Fruit fly (Drosophila melanogaster) whole organism: ENCODE measurements around the gene CG15570.

ENCODE experiments used
- CG8478 ChIP-seq: fragments of >200 bp; optimal IDR thresholded peaks from 2 replicates; lab custom pipeline; 2018; ENCODE audit warnings: inconsistent platforms
- Dll ChIP-seq: fragments of >200 bp; optimal IDR thresholded peaks from 2 replicates; lab custom pipeline; 2017
- EcR ChIP-seq, 2 experiments: fragments of >200 bp; optimal IDR thresholded peaks; 2 replicates each; lab custom pipeline; 2017; ENCODE audit warnings: missing biosample characterization in 2 of 2, missing genetic modification characterization in 2 of 2, missing genetic modification reagents in 2 of 2
- pan ChIP-seq: fragments of >200 bp; optimal IDR thresholded peaks from 2 replicates; lab custom pipeline; 2017
- psq ChIP-seq: fragments of >200 bp; optimal IDR thresholded peaks from 2 replicates; lab custom pipeline; 2017
- usp ChIP-seq: fragments of >200 bp; optimal IDR thresholded peaks from 2 replicates; lab custom pipeline; 2017; ENCODE audit warnings: missing biosample characterization, missing genetic modification characterization, mixed read lengths

DNA sequence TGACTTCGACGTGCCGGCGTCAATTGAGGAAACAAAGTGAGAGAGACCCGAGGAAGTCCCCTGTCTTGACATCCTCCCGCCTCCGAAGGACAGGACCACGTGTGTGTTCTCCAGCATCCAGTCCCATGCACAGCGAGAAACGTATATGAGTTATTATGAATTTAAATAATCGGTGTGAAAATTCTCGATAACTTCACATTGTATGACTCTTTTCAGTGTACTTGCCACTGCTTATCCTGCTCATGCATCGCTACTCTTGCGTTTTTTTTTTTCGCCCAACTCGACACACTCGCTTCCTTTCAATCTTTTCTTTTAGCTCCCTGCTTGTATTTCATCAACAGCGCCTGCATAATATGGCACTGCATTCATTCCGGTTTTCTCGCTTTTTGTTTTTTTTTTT lies 42.2 kb upstream of the CG15570 start:
- TF ChIP-seq usp (GFP tag; lab: Kevin White, UChicago) (no peak), psq (lab: Kevin White, UChicago) (no peak), CG8478 (lab: Kevin White, UChicago) (no peak), pan (lab: Kevin White, UChicago) (no peak), Dll (no peak), EcR (GFP tag; optimal IDR thresholded peaks at IDR 0.05; lab: Kevin White, UChicago) (no peak)
